Worm (Caenorhabditis elegans): ENCODE measurements around the gene K01D12.15.
A peak's percentile ranks its signal among the peaks of the same experiment; 100 is the strongest.

Gene K01D12.15

ce11 chrV:12395699-12396098, 9.4 kb downstream of the K01D12.15 start, which contains the start of gene twk-14:
TSS of gene twk-14 (minus strand) at chrV:12395706.
- no peak for TF ChIP-seq ztf-23 (GFP tag; IDR thresholded peaks at IDR 0.05)
- no peak for TF ChIP-seq cog-1 (tag; optimal IDR thresholded peaks at IDR 0.05)
- no peak for TF ChIP-seq ref-1 (GFP tag; conservative IDR thresholded peaks at IDR 0.05)
- no peak for TF ChIP-seq ztf-29 (GFP tag; IDR thresholded peaks at IDR 0.05)
- TF ChIP-seq klf-2 (GFP tag; conservative IDR thresholded peaks at IDR 0.05) = no peak
- TF ChIP-seq flt-1 (GFP tag; IDR thresholded peaks at IDR 0.05) = no peak
- no peak for TF ChIP-seq T22C8.4 (GFP tag; IDR thresholded peaks at IDR 0.05)
- no peak for TF ChIP-seq med-1 (GFP tag; optimal IDR thresholded peaks at IDR 0.05; ENCODE audit: insufficient read depth)
- TF ChIP-seq tab-1 (GFP tag; IDR thresholded peaks at IDR 0.05) = no peak

- TF ChIP-seq ztf-23 (GFP tag; IDR thresholded peaks at IDR 0.05) (no peak), T22C8.4 (GFP tag; IDR thresholded peaks at IDR 0.05) (no peak), flt-1 (GFP tag; IDR thresholded peaks at IDR 0.05) (no peak), med-1 (GFP tag; optimal IDR thresholded peaks at IDR 0.05; ENCODE audit: insufficient read depth) (no peak), ztf-29 (GFP tag; IDR thresholded peaks at IDR 0.05) (no peak), tab-1 (GFP tag; IDR thresholded peaks at IDR 0.05) (no peak), ref-1 (GFP tag; conservative IDR thresholded peaks at IDR 0.05) (no peak), cog-1 (tag; optimal IDR thresholded peaks at IDR 0.05) (no peak), klf-2 (GFP tag; conservative IDR thresholded peaks at IDR 0.05) (no peak)
Measured at ce11 chrV:12397545-12397944, 11.3 kb downstream of the K01D12.15 start, which contains the start of gene K01D12.5. TSS of gene K01D12.5 (plus strand) at chrV:12397845.

- TF ChIP-seq cog-1 (tag; optimal IDR thresholded peaks at IDR 0.05) (no peak), flt-1 (GFP tag; IDR thresholded peaks at IDR 0.05) (no peak), med-1 (GFP tag; optimal IDR thresholded peaks at IDR 0.05; ENCODE audit: insufficient read depth) (no peak), klf-2 (GFP tag; conservative IDR thresholded peaks at IDR 0.05) (no peak), ztf-29 (GFP tag; IDR thresholded peaks at IDR 0.05) (no peak), ztf-23 (GFP tag; IDR thresholded peaks at IDR 0.05) (no peak), T22C8.4 (GFP tag; IDR thresholded peaks at IDR 0.05) (no peak), tab-1 (GFP tag; IDR thresholded peaks at IDR 0.05) (no peak), ref-1 (GFP tag; conservative IDR thresholded peaks at IDR 0.05) (no peak)
Measured at ce11 chrV:12400677-12401236, 14.5 kb downstream of the K01D12.15 start, which contains the start of the genes K01D12.20 and miga-1. TSS of gene K01D12.20 (minus strand) at chrV:12400814. TSS of gene miga-1 (minus strand) at chrV:12400859.

- TF ChIP-seq ref-1 (GFP tag; conservative IDR thresholded peaks at IDR 0.05) (no peak), ztf-23 (GFP tag; IDR thresholded peaks at IDR 0.05) (no peak), flt-1 (GFP tag; IDR thresholded peaks at IDR 0.05) (no peak), ztf-29 (GFP tag; IDR thresholded peaks at IDR 0.05) (no peak), T22C8.4 (GFP tag; IDR thresholded peaks at IDR 0.05) (no peak), tab-1 (GFP tag; IDR thresholded peaks at IDR 0.05) (no peak), klf-2 (GFP tag; conservative IDR thresholded peaks at IDR 0.05) (no peak), cog-1 (tag; optimal IDR thresholded peaks at IDR 0.05) (no peak), med-1 (GFP tag; optimal IDR thresholded peaks at IDR 0.05; ENCODE audit: insufficient read depth) (no peak)
Measured at ce11 chrV:12401383-12401782, 15.1 kb downstream of the K01D12.15 start, which contains the start of gene K01D12.7. TSS of gene K01D12.7 (minus strand) at chrV:12401483.

ce11 chrV:12402355-12402754, 16.1 kb downstream of the K01D12.15 start, which contains the start of gene K01D12.8:
TSS of gene K01D12.8 (plus strand) at chrV:12402655.
- no peak for TF ChIP-seq klf-2 (GFP tag; conservative IDR thresholded peaks at IDR 0.05)

- TF ChIP-seq med-1 (GFP tag; optimal IDR thresholded peaks at IDR 0.05; ENCODE audit: insufficient read depth) (no peak), klf-2 (GFP tag; conservative IDR thresholded peaks at IDR 0.05) (no peak), flt-1 (GFP tag; IDR thresholded peaks at IDR 0.05) (no peak), tab-1 (GFP tag; IDR thresholded peaks at IDR 0.05) (no peak), T22C8.4 (GFP tag; IDR thresholded peaks at IDR 0.05) (no peak), cog-1 (tag; optimal IDR thresholded peaks at IDR 0.05) (no peak)
Measured at ce11 chrV:12404544-12404943, 18.3 kb downstream of the K01D12.15 start, which contains the start of gene K01D12.9. TSS of gene K01D12.9 (minus strand) at chrV:12404644.

ce11 chrV:12405929-12406328, 19.7 kb downstream of the K01D12.15 start, which contains the start of gene K01D12.10:
TSS of gene K01D12.10 (plus strand) at chrV:12406229.
- TF ChIP-seq T22C8.4 (GFP tag; IDR thresholded peaks at IDR 0.05) = no peak
- no peak for TF ChIP-seq ztf-29 (GFP tag; IDR thresholded peaks at IDR 0.05)
- TF ChIP-seq klf-2 (GFP tag; conservative IDR thresholded peaks at IDR 0.05) = no peak
- TF ChIP-seq ref-1 (GFP tag; conservative IDR thresholded peaks at IDR 0.05) = no peak
- no peak for TF ChIP-seq tab-1 (GFP tag; IDR thresholded peaks at IDR 0.05)
- no peak for TF ChIP-seq med-1 (GFP tag; optimal IDR thresholded peaks at IDR 0.05; ENCODE audit: insufficient read depth)
- no peak for TF ChIP-seq flt-1 (GFP tag; IDR thresholded peaks at IDR 0.05)
- TF ChIP-seq cog-1 (tag; optimal IDR thresholded peaks at IDR 0.05) = no peak
- no peak for TF ChIP-seq ztf-23 (GFP tag; IDR thresholded peaks at IDR 0.05)

- 0 out of 2 replicates have a peak, but pooled peaks have one; percentile 14 for TF ChIP-seq klf-2 (GFP tag; conservative IDR thresholded peaks at IDR 0.05)
- TF ChIP-seq T22C8.4 (GFP tag; IDR thresholded peaks at IDR 0.05) = no peak
- no peak for TF ChIP-seq ztf-29 (GFP tag; IDR thresholded peaks at IDR 0.05)
Measured at ce11 chrV:12406514-12406913, 20.3 kb downstream of the K01D12.15 start.

- TF ChIP-seq ztf-29 (GFP tag; IDR thresholded peaks at IDR 0.05) = no peak
- TF ChIP-seq T22C8.4 (GFP tag; IDR thresholded peaks at IDR 0.05) = no peak
- TF ChIP-seq tab-1 (GFP tag; IDR thresholded peaks at IDR 0.05) = no peak
- TF ChIP-seq med-1 (GFP tag; optimal IDR thresholded peaks at IDR 0.05; ENCODE audit: insufficient read depth) = no peak
- TF ChIP-seq cog-1 (tag; optimal IDR thresholded peaks at IDR 0.05) = no peak
- TF ChIP-seq klf-2 (GFP tag; conservative IDR thresholded peaks at IDR 0.05) = no peak
- no peak for TF ChIP-seq ref-1 (GFP tag; conservative IDR thresholded peaks at IDR 0.05)
- no peak for TF ChIP-seq ztf-23 (GFP tag; IDR thresholded peaks at IDR 0.05)
- TF ChIP-seq flt-1 (GFP tag; IDR thresholded peaks at IDR 0.05) = no peak
Measured at ce11 chrV:12408525-12408924, 22.3 kb downstream of the K01D12.15 start, which contains the start of gene cdr-4. TSS of gene cdr-4 (minus strand) at chrV:12408625.

- no peak for TF ChIP-seq T22C8.4 (GFP tag; IDR thresholded peaks at IDR 0.05)
- no peak for TF ChIP-seq med-1 (GFP tag; optimal IDR thresholded peaks at IDR 0.05; ENCODE audit: insufficient read depth)
- no peak for TF ChIP-seq tab-1 (GFP tag; IDR thresholded peaks at IDR 0.05)
- TF ChIP-seq ztf-23 (GFP tag; IDR thresholded peaks at IDR 0.05) = no peak
- no peak for TF ChIP-seq cog-1 (tag; optimal IDR thresholded peaks at IDR 0.05)
- no peak for TF ChIP-seq ztf-29 (GFP tag; IDR thresholded peaks at IDR 0.05)
- no peak for TF ChIP-seq ref-1 (GFP tag; conservative IDR thresholded peaks at IDR 0.05)
- no peak for TF ChIP-seq klf-2 (GFP tag; conservative IDR thresholded peaks at IDR 0.05)
- TF ChIP-seq flt-1 (GFP tag; IDR thresholded peaks at IDR 0.05) = no peak
Measured at ce11 chrV:12408996-12409395, 22.7 kb downstream of the K01D12.15 start.

All from whole organism, midembryonic.